Fruit fly (Drosophila melanogaster): Measurements from ENCODE around the gene Hcf.

Hcf gene

dm6 chr4:332268-332667 is 27.5 kb upstream of the Hcf start:
- no peak for TF ChIP-seq psq (GFP tag; optimal IDR thresholded peaks at IDR 0.05)
- TF ChIP-seq Abd-B (GFP tag; optimal IDR thresholded peaks at IDR 0.05), result no peak
- peak; percentile 94 for TF ChIP-seq Dfd (GFP tag; optimal IDR thresholded peaks at IDR 0.05)
- no peak for TF ChIP-seq sage (GFP tag; optimal IDR thresholded peaks at IDR 0.05)

dm6 chr4:336021-336420 is 23.7 kb upstream of the Hcf start:
- TF ChIP-seq OdsH (GFP tag; optimal IDR thresholded peaks at IDR 0.05) (no peak), br (GFP tag; optimal IDR thresholded peaks at IDR 0.05) (no peak), Rel (GFP tag; optimal IDR thresholded peaks at IDR 0.05) (no peak), Rel (tag; optimal IDR thresholded peaks at IDR 0.05) (no peak), psq (GFP tag; optimal IDR thresholded peaks at IDR 0.05) (no peak), CG9705 (GFP tag; optimal IDR thresholded peaks at IDR 0.05) (no peak), dsf (GFP tag; optimal IDR thresholded peaks at IDR 0.05; ENCODE audit: borderline replicate concordance) (no peak), dmrt93B (GFP tag; optimal IDR thresholded peaks at IDR 0.05) (no peak), Hr83 (GFP tag; optimal IDR thresholded peaks at IDR 0.05; ENCODE audit: poor library complexity, severe bottlenecking) (no peak), ey (GFP tag; optimal IDR thresholded peaks at IDR 0.05) (no peak), foxo (GFP tag; optimal IDR thresholded peaks at IDR 0.05) (no peak), CG32264 (GFP tag; optimal IDR thresholded peaks at IDR 0.05) (no peak), GATAd (GFP tag; optimal IDR thresholded peaks at IDR 0.05) (no peak), Jra (GFP tag; optimal IDR thresholded peaks at IDR 0.05) (no peak), Hr78 (GFP tag; optimal IDR thresholded peaks at IDR 0.05) (no peak), woc (GFP tag; optimal IDR thresholded peaks at IDR 0.05) (no peak)

DNA sequence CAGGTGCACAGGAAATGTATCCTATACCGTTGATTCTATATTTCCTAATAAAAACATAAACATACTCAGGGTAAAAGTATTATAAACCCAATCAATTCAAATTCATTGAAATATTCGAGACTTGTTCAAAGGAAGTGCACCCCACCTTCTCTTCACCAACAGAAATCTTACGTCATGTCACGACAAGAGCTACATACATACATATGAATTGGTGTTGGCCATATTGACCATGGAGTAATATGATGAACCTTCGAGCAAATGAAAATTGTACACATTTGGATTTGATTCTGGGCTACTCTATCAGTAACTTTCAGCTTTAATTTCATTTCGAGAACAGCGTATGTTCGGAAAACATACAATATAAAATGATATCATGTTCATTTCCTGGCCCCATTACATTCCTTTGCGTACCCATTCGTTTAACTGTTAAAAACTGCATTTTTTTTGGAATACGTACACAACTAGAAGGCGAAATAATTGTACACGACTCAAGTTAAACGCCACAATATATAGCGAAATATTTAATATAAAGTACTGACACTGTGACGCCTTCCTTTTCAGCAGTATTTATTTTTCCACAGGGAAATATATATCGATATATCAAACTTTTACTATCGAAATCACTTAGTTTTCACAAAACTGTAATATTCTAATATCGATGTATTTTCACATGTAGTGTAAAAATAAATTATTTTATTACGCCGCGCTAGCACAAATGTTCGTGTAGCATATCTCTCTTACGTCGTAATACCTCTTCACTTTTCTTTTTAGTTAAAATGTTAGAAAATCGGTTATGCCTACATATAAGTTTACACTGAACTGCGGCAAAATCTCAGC is 1.4 kb upstream of the Hcf start, which contains the start of gene PMCA:
TSS of gene PMCA (minus strand) at position 825 of the 837 bp plus-strand sequence.
- no peak for TF ChIP-seq dl (GFP tag; optimal IDR thresholded peaks at IDR 0.05; ENCODE audit: insufficient read depth in 1 of 2, partially characterized antibody in 2 of 2)
- TF ChIP-seq h (GFP tag; optimal IDR thresholded peaks at IDR 0.05), result no peak
- TF ChIP-seq brk (GFP tag; optimal IDR thresholded peaks at IDR 0.05), result peak; percentile 28
- TF ChIP-seq Myc (optimal IDR thresholded peaks at IDR 0.05), result no peak
- TF ChIP-seq woc (GFP tag; optimal IDR thresholded peaks at IDR 0.05), result peak; percentile 20

- no peak for TF ChIP-seq psq (GFP tag; optimal IDR thresholded peaks at IDR 0.05)
- no peak for TF ChIP-seq sage (GFP tag; optimal IDR thresholded peaks at IDR 0.05)
- no peak for TF ChIP-seq jim (GFP tag; optimal IDR thresholded peaks at IDR 0.05)
- TF ChIP-seq tai (GFP tag; optimal IDR thresholded peaks at IDR 0.05), result no peak
- TF ChIP-seq Hr83 (GFP tag; optimal IDR thresholded peaks at IDR 0.05; ENCODE audit: poor library complexity, severe bottlenecking), result no peak
- no peak for TF ChIP-seq CrebA (GFP tag; optimal IDR thresholded peaks at IDR 0.05; ENCODE audit: borderline replicate concordance)
Measured at dm6 chr4:358930-359268, 839 bp upstream of the Hcf start.

DNA sequence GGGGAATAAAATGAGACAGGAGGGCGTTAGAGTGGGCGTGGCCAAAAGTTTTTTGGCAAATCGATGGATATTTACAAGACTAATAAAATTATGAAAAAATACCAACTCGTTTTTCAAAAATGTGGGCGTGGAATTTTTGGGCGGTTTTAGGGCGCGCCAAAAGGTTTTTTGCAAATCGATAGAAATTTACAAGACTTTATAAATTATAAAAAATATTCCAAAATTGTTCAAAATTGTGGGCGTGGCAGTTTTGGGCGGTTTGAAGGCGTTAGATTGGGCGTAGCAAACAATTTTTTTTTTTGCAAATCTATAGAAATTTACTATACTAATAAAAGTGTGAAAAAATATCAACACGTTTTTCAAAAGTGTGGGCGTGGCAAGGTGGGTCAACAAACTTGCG is 19.4 kb downstream of the Hcf start:
- TF ChIP-seq lola (GFP tag; optimal IDR thresholded peaks at IDR 0.05), result no peak
- TF ChIP-seq Dfd (GFP tag; optimal IDR thresholded peaks at IDR 0.05), result peak; percentile 87

DNA sequence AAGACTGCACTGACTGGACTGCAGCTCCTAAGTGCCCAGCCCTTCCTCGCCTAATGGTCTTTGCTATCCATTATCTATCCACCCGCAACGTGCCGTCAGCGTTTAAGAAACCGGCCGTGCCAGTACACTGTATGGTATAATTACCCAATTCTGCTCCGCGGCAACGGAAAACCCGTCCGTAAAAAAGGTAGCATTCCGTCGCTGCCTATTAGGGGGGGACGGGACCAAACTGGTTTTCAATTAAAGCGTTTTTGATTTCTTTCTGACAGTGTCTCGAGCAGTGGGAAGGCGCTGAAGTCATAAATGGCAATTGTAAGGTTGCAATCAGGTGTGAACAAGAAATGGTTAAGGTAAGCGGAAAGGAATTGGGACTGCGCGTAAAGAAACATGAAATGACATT is 20.7 kb downstream of the Hcf start:
- TF ChIP-seq Sp1 (GFP tag; optimal IDR thresholded peaks at IDR 0.05) (no peak), Vsx2 (GFP tag; optimal IDR thresholded peaks at IDR 0.05; ENCODE audit: partially characterized antibody) (peak; percentile 66)

DNA sequence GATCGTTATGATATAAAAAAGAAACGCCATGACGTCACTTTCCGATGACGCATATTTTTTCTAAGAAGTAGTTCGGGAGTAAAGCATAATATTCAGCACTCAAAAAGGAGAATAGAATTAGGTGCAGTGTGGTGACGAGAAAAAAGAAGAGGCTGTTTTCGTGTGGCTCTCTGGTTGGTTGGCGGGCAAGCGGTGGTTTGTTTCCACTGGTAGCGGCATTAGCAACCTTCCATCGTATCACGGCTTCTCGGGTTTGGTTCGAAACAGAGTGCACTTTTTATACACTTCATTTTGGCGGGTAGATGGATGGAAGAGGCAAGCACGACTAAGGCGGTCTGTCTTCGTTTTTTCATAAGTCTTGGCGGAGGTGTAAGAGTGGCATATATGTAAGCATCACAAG is 24.8 kb downstream of the Hcf start:
- TF ChIP-seq fru (GFP tag; optimal IDR thresholded peaks at IDR 0.05) (no peak), foxo (GFP tag; optimal IDR thresholded peaks at IDR 0.05) (no peak), sage (GFP tag; optimal IDR thresholded peaks at IDR 0.05) (no peak), OdsH (GFP tag; optimal IDR thresholded peaks at IDR 0.05) (no peak), ey (GFP tag; optimal IDR thresholded peaks at IDR 0.05) (no peak), Mio (GFP tag; optimal IDR thresholded peaks at IDR 0.05) (no peak), tai (GFP tag; optimal IDR thresholded peaks at IDR 0.05) (no peak), CrebA (GFP tag; optimal IDR thresholded peaks at IDR 0.05; ENCODE audit: borderline replicate concordance) (no peak), psq (GFP tag; optimal IDR thresholded peaks at IDR 0.05) (no peak), jim (GFP tag; optimal IDR thresholded peaks at IDR 0.05) (no peak), Dif (GFP tag; optimal IDR thresholded peaks at IDR 0.05; ENCODE audit: partially characterized antibody) (no peak), Jra (GFP tag; optimal IDR thresholded peaks at IDR 0.05) (no peak)
